Fruit fly (Drosophila melanogaster): ENCODE measurements around the gene CG32241.

DNA sequence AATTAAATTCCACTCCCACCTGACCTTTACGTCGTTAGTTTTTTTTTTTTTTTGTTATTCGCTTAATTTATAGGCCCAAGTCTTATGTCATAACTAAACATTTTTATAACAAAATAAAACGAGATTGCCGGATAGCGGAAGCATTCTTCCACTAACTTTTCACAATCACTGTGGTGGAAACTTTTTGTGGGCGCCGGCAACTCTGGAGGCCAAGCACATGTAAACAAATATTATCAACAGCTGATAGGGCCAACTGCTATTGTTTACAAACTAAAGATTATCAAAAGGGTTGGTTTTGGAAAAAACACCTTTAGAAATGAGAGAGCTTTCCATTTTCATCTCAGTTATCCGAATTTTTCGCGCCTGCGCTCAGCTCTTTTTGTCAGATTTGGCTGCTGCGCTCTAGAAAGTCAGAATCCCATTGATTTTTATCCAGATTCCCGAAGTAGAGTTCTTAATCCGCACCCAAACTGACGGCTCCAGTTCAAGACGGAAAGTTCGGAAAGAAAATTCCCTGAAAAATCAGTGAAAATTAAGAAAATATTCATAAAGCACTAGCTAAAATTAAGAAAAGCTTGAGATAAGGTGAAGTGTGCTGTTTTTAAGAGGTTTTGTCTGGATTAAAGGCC, 37.4 kb downstream of the CG32241 start, which contains the start of gene nAChRbeta1:
- TF ChIP-seq CG4496 (GFP tag; IDR thresholded peaks at IDR 0.05): no peak
- TF ChIP-seq CG14655 (GFP tag; optimal IDR thresholded peaks at IDR 0.05): no peak
- no peak for TF ChIP-seq Snoo (tag; optimal IDR thresholded peaks at IDR 0.05)
- TF ChIP-seq CG34367 (tag; optimal IDR thresholded peaks at IDR 0.05): no peak
- TF ChIP-seq CG10348 (GFP tag; IDR thresholded peaks at IDR 0.05): no peak
- TF ChIP-seq CG15710 (tag; optimal IDR thresholded peaks at IDR 0.05): no peak
- TF ChIP-seq CG17806 (tag; optimal IDR thresholded peaks at IDR 0.05): no peak
- no peak for TF ChIP-seq D1 (tag; optimal IDR thresholded peaks at IDR 0.05)

Measured in whole organism, pupa.